Fruit fly (Drosophila melanogaster) whole organism, wandering third instar larva: ENCODE results near the gene TotZ.
A peak's percentile ranks its signal among the peaks of the same experiment; 100 is the strongest.

Experiments used
- Abd-B ChIP-seq: fragments of >200 bp; optimal IDR thresholded peaks from 2 replicates; lab custom pipeline; 2017; ENCODE audit warnings: missing biosample characterization, missing genetic modification characterization
- CG32264 ChIP-seq: fragments of 200-800 bp; sonication (Bioruptor generic); optimal IDR thresholded peaks from 2 replicates; lab custom pipeline; 2016; ENCODE audit warnings: missing biosample characterization, missing genetic modification characterization
- CG9705 ChIP-seq: fragments of 200-800 bp; sonication (Bioruptor generic); optimal IDR thresholded peaks from 2 replicates; lab custom pipeline; 2018; ENCODE audit warnings: missing biosample characterization, mild to moderate bottlenecking, missing genetic modification characterization
- CrebA ChIP-seq: fragments of 200-800 bp; sonication (Bioruptor generic); optimal IDR thresholded peaks from 2 replicates; lab custom pipeline; 2016; ENCODE audit warnings: missing biosample characterization, mild to moderate bottlenecking, missing genetic modification characterization, borderline replicate concordance
- Dif ChIP-seq: fragments of 200-275, 200-300 bp; sonication (Bioruptor generic); optimal IDR thresholded peaks from 2 replicates; lab custom pipeline; 2018; ENCODE audit warnings: missing biosample characterization, missing genetic modification characterization; ENCODE audit not compliant: partially characterized antibody
- GATAd ChIP-seq: sonication (Bioruptor generic); optimal IDR thresholded peaks from 2 replicates; lab custom pipeline; 2016; ENCODE audit warnings: missing biosample characterization, missing genetic modification characterization
- HLH106 ChIP-seq: fragments of 200-800 bp; optimal IDR thresholded peaks from 3 replicates; lab custom pipeline; 2019; ENCODE audit warnings: missing biosample characterization, mild to moderate bottlenecking, missing genetic modification characterization, moderate library complexity
- Hnf4 ChIP-seq: fragments of 200-800 bp; sonication (Bioruptor generic); optimal IDR thresholded peaks from 2 replicates; lab custom pipeline; 2016; ENCODE audit warnings: missing biosample characterization, mild to moderate bottlenecking, missing genetic modification characterization
- Hr78 ChIP-seq: fragments of >200 bp; optimal IDR thresholded peaks from 2 replicates; lab custom pipeline; 2017; ENCODE audit warnings: missing biosample characterization, missing genetic modification characterization
- Hr83 ChIP-seq: fragments of 200-300 bp; sonication (Bioruptor generic); optimal IDR thresholded peaks from 2 replicates; lab custom pipeline; 2016; ENCODE audit warnings: missing biosample characterization, mild to moderate bottlenecking, missing genetic modification characterization, moderate library complexity; ENCODE audit not compliant: poor library complexity, severe bottlenecking
- Jra ChIP-seq: sonication (Bioruptor generic); optimal IDR thresholded peaks from 2 replicates; lab custom pipeline; 2016; ENCODE audit warnings: missing biosample characterization, missing genetic modification characterization
- Mio ChIP-seq: sonication (Bioruptor generic); optimal IDR thresholded peaks from 2 replicates; lab custom pipeline; 2016; ENCODE audit warnings: missing biosample characterization, missing genetic modification characterization
- Myc ChIP-seq: fragments of >200 bp; optimal IDR thresholded peaks from 2 replicates; lab custom pipeline; 2017
- N ChIP-seq: fragments of >200 bp; optimal IDR thresholded peaks from 2 replicates; lab custom pipeline; 2018; ENCODE audit warnings: missing biosample characterization, missing external identifiers, missing genetic modification characterization
- OdsH ChIP-seq: fragments of 200-800 bp; sonication (Bioruptor generic); optimal IDR thresholded peaks from 2 replicates; lab custom pipeline; 2016; ENCODE audit warnings: missing biosample characterization, mild to moderate bottlenecking, missing genetic modification characterization
- Rel ChIP-seq, 2 experiments: fragments of 200-800 bp; sonication (Bioruptor generic) in 1 of 2; optimal IDR thresholded peaks; 2 replicates in 1 of 2; 3 replicates in 1 of 2; lab custom pipeline; 2016 to 2019; ENCODE audit warnings: mild to moderate bottlenecking in 2 of 2, missing biosample characterization in 2 of 2, missing genetic modification characterization in 2 of 2, moderate library complexity in 1 of 2
- Sp1 ChIP-seq: fragments of 200-800 bp; sonication (Bioruptor generic); optimal IDR thresholded peaks from 3 replicates; lab custom pipeline; 2019; ENCODE audit warnings: missing biosample characterization, mild to moderate bottlenecking, missing genetic modification characterization, moderate library complexity
- Vsx2 ChIP-seq: fragments of 200-300, 225-300 bp; sonication (Bioruptor generic); optimal IDR thresholded peaks from 2 replicates; lab custom pipeline; 2018; ENCODE audit warnings: missing biosample characterization, missing genetic modification characterization; ENCODE audit not compliant: partially characterized antibody
- br ChIP-seq: fragments of 200-800 bp; sonication (Bioruptor generic); optimal IDR thresholded peaks from 2 replicates; lab custom pipeline; 2016; ENCODE audit warnings: missing biosample characterization, missing genetic modification characterization
- brk ChIP-seq: fragments of 200-800 bp; sonication (Bioruptor generic); optimal IDR thresholded peaks from 2 replicates; lab custom pipeline; 2016; ENCODE audit warnings: missing biosample characterization, mild to moderate bottlenecking, missing genetic modification characterization
- dl ChIP-seq, 2 experiments: fragments of 175-275, 200-275 bp in 1 of 2; fragments of 200-275 bp in 1 of 2; sonication (Bioruptor generic); optimal IDR thresholded peaks; lab custom pipeline; 2018; ENCODE audit warnings: mild to moderate bottlenecking in 2 of 2, missing biosample characterization in 2 of 2, missing genetic modification characterization in 2 of 2, moderate library complexity in 2 of 2; ENCODE audit not compliant: partially characterized antibody in 2 of 2, insufficient read depth in 1 of 2
- dmrt93B ChIP-seq: fragments of 200-800 bp; sonication (Bioruptor generic); optimal IDR thresholded peaks from 2 replicates; lab custom pipeline; 2018; ENCODE audit warnings: missing biosample characterization, mild to moderate bottlenecking, missing genetic modification characterization
- dsf ChIP-seq: sonication (Bioruptor generic); optimal IDR thresholded peaks from 2 replicates; lab custom pipeline; 2016; ENCODE audit warnings: missing biosample characterization, missing genetic modification characterization, borderline replicate concordance
- ey ChIP-seq: fragments of 200-800 bp; sonication (Bioruptor generic); optimal IDR thresholded peaks from 2 replicates; lab custom pipeline; 2016; ENCODE audit warnings: missing biosample characterization, missing genetic modification characterization
- foxo ChIP-seq, 2 experiments: fragments of 200-800 bp; sonication (Bioruptor generic); optimal IDR thresholded peaks; 2 replicates in 1 of 2; 3 replicates in 1 of 2; lab custom pipeline; 2016 to 2017; ENCODE audit warnings: missing biosample characterization in 2 of 2, missing genetic modification characterization in 2 of 2
- fru ChIP-seq: fragments of 200-800 bp; sonication (Bioruptor generic); optimal IDR thresholded peaks from 3 replicates; lab custom pipeline; 2016; ENCODE audit warnings: missing biosample characterization, mild to moderate bottlenecking, missing genetic modification characterization
- h ChIP-seq: fragments of 200-800 bp; sonication (Bioruptor generic); optimal IDR thresholded peaks from 3 replicates; lab custom pipeline; 2016; ENCODE audit warnings: missing biosample characterization, mild to moderate bottlenecking, missing genetic modification characterization
- jim ChIP-seq: fragments of 175-275, 200-325 bp; sonication (Bioruptor generic); optimal IDR thresholded peaks from 2 replicates; lab custom pipeline; 2016; ENCODE audit warnings: missing biosample characterization, mild to moderate bottlenecking, missing genetic modification characterization
- lola ChIP-seq: fragments of >200 bp; optimal IDR thresholded peaks from 2 replicates; lab custom pipeline; 2017; ENCODE audit warnings: missing biosample characterization, missing genetic modification characterization
- pan ChIP-seq: fragments of >200 bp; optimal IDR thresholded peaks from 2 replicates; lab custom pipeline; 2017
- psq ChIP-seq: fragments of 200-800 bp; sonication (Bioruptor generic); optimal IDR thresholded peaks from 3 replicates; lab custom pipeline; 2017; ENCODE audit warnings: missing biosample characterization, mild to moderate bottlenecking, missing genetic modification characterization, moderate library complexity
- rgr ChIP-seq: fragments of 200-800 bp; sonication (Bioruptor generic); optimal IDR thresholded peaks from 3 replicates; lab custom pipeline; 2016; ENCODE audit warnings: missing biosample characterization, mild to moderate bottlenecking, missing genetic modification characterization
- sv ChIP-seq: fragments of 200-800 bp; sonication (Bioruptor generic); optimal IDR thresholded peaks from 3 replicates; lab custom pipeline; 2016; ENCODE audit warnings: missing biosample characterization, missing genetic modification characterization
- tai ChIP-seq: sonication (Bioruptor generic); optimal IDR thresholded peaks from 2 replicates; lab custom pipeline; 2016; ENCODE audit warnings: missing biosample characterization, missing genetic modification characterization
- woc ChIP-seq: sonication (Bioruptor generic); optimal IDR thresholded peaks from 2 replicates; lab custom pipeline; 2016; ENCODE audit warnings: missing biosample characterization, mild to moderate bottlenecking, missing genetic modification characterization

The TotZ gene

DNA sequence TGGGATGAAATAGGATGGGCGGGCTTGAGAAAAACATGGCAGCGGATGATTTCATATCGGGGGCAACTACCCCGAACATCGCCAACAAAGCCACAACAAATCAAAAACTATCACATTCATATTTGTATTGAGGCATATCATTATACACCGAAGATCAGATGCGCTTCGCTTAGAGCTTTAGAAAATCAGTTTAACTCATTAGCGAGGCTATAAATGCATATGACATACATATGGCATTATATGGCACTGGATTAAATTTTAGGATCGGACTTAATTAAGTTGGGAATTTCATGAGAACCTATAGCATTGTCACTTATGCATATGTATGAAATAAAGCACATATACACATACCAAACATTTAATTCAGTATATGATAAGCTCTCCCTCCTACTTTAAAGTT, 31.2 kb upstream of the TotZ start:
- TF ChIP-seq CG9705 (GFP tag; lab: Kevin White, UChicago), result no peak
- TF ChIP-seq tai (GFP tag; lab: Kevin White, UChicago), result no peak
- TF ChIP-seq HLH106, result no peak
- TF ChIP-seq pan (lab: Kevin White, UChicago), result no peak
- TF ChIP-seq CrebA (GFP tag; lab: Kevin White, UChicago), result no peak
- no peak for TF ChIP-seq sv (GFP tag; lab: Kevin White, UChicago)
- no peak for TF ChIP-seq Sp1 (GFP tag; lab: Kevin White, UChicago)
- TF ChIP-seq N (GFP tag; lab: Kevin White, UChicago), result no peak
- TF ChIP-seq rgr (GFP tag; lab: Kevin White, UChicago), result no peak
- no peak for TF ChIP-seq psq (GFP tag; lab: Kevin White, UChicago)
- no peak for TF ChIP-seq dsf (GFP tag; lab: Kevin White, UChicago)
- TF ChIP-seq fru (GFP tag; lab: Kevin White, UChicago), result no peak
- TF ChIP-seq dl (GFP tag; optimal IDR thresholded peaks at IDR 0.05; lab: Kevin White, UChicago; ENCODE audit: insufficient read depth in 1 of 2, partially characterized antibody in 2 of 2), result no peak
- no peak for TF ChIP-seq Vsx2 (GFP tag; lab: Kevin White, UChicago)
- TF ChIP-seq CG32264 (GFP tag; lab: Kevin White, UChicago), result no peak

DNA sequence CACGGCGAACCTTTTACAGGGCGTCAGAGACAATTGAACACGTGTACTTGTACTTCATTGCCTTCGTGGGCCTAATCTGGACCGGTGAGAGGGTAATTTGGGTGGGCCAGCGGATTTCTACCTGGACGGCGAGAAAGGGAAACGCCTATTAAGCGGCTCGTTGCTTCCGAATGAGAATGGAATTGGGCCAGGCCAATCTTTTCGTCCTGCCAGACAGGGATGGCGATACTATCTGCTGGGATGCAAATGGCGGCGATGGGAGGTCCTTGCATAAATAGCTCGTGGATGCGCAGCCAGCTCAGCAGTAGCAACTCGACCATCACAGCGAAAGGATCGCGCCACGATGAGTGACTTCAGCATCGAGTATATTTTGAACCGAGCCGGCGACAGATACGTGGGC, 30.8 kb upstream of the TotZ start, which contains the start of gene CG15696:
Gene CG15696 (plus strand): TSS at position 301 of the 400 bp plus-strand sequence.
- TF ChIP-seq ey (GFP tag; lab: Kevin White, UChicago), result no peak
- no peak for TF ChIP-seq dl (GFP tag; optimal IDR thresholded peaks at IDR 0.05; lab: Kevin White, UChicago; ENCODE audit: insufficient read depth in 1 of 2, partially characterized antibody in 2 of 2)
- TF ChIP-seq woc, result no peak
- TF ChIP-seq Hr83, result no peak
- no peak for TF ChIP-seq Hnf4 (GFP tag; lab: Kevin White, UChicago)
- no peak for TF ChIP-seq tai (GFP tag; lab: Kevin White, UChicago)
- TF ChIP-seq psq (GFP tag; lab: Kevin White, UChicago), result no peak
- TF ChIP-seq foxo (GFP tag; optimal IDR thresholded peaks at IDR 0.05; lab: Kevin White, UChicago), result no peak
- no peak for TF ChIP-seq sv (GFP tag; lab: Kevin White, UChicago)

DNA sequence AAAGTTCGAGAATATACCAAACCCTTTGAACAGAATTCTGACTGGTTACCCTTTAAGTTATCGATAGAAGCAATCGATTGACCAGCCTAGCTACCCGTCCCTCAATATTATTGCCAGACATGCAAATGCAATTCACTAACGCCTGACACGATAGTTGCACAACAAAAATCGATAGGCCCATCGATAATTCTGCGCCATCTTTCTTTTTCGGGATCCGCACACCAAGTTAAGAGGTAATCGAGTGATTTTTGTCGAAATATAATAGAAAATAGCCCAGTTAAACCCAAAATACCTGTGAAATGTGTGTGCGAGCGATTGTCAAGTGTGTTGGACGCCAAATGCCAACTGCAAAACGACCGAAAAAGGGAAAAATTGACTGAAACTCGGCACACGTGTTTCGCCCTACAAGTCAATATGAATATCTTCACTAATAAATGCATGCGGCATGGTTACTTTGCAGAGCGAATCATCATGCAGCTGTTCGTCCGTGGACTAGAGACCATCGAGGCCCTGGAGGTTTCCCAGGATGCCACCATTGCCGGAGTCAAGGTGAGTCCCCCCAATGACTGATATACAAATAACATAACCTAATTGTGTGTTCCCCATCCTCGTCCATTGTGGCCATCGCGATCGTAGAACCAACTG, 27.0 kb upstream of the TotZ start, which contains the start of gene RpS30:
Gene RpS30 (plus strand): TSS at position 122 of the 645 bp plus-strand sequence.
- TF ChIP-seq br (GFP tag; lab: Kevin White, UChicago), result no peak
- TF ChIP-seq Rel (GFP tag; optimal IDR thresholded peaks at IDR 0.05; lab: Kevin White, UChicago), result no peak
- TF ChIP-seq Rel (tag; optimal IDR thresholded peaks at IDR 0.05; lab: Kevin White, UChicago), result peak; percentile 12
- TF ChIP-seq sv (GFP tag; lab: Kevin White, UChicago), result no peak
- TF ChIP-seq jim, result no peak
- no peak for TF ChIP-seq CG32264 (GFP tag; lab: Kevin White, UChicago)
- TF ChIP-seq Mio (GFP tag; lab: Kevin White, UChicago), result no peak
- no peak for TF ChIP-seq Abd-B (GFP tag; lab: Kevin White, UChicago)
- TF ChIP-seq psq (GFP tag; lab: Kevin White, UChicago), result peak; percentile 5
- TF ChIP-seq ey (GFP tag; lab: Kevin White, UChicago), result peak; percentile 6
- TF ChIP-seq Hr83, result peak; percentile 79
- TF ChIP-seq N (GFP tag; lab: Kevin White, UChicago), result no peak
- TF ChIP-seq Hnf4 (GFP tag; lab: Kevin White, UChicago), result peak; percentile 65
- no peak for TF ChIP-seq GATAd (GFP tag; lab: Kevin White, UChicago)
- TF ChIP-seq Hr78 (GFP tag; lab: Kevin White, UChicago), result no peak
- no peak for TF ChIP-seq Vsx2 (GFP tag; lab: Kevin White, UChicago)
- TF ChIP-seq fru (GFP tag; lab: Kevin White, UChicago), result peak; percentile 26
- no peak for TF ChIP-seq OdsH (GFP tag; lab: Kevin White, UChicago)
- peak; percentile 56 for TF ChIP-seq brk (GFP tag; lab: Kevin White, UChicago)
- no peak for TF ChIP-seq Dif
- TF ChIP-seq lola (GFP tag; lab: Kevin White, UChicago), result no peak
- no peak for TF ChIP-seq tai (GFP tag; lab: Kevin White, UChicago)
- TF ChIP-seq HLH106, result peak; percentile 40
- TF ChIP-seq dl (GFP tag; optimal IDR thresholded peaks at IDR 0.05; lab: Kevin White, UChicago; ENCODE audit: insufficient read depth in 1 of 2, partially characterized antibody in 2 of 2), result no peak
- no peak for TF ChIP-seq Sp1 (GFP tag; lab: Kevin White, UChicago)
- peak; percentile 49 for TF ChIP-seq h (GFP tag; lab: Kevin White, UChicago)
- TF ChIP-seq foxo (GFP tag; optimal IDR thresholded peaks at IDR 0.05; lab: Kevin White, UChicago), result no peak
- peak; percentile 54 for TF ChIP-seq Myc
- peak; percentile 2 for TF ChIP-seq dmrt93B
- no peak for TF ChIP-seq dsf (GFP tag; lab: Kevin White, UChicago)
- TF ChIP-seq CG9705 (GFP tag; lab: Kevin White, UChicago), result peak; percentile 24
- TF ChIP-seq CrebA (GFP tag; lab: Kevin White, UChicago), result peak; percentile 13
- peak; percentile 12 for TF ChIP-seq Jra (GFP tag; lab: Kevin White, UChicago)
